Fruit fly (Drosophila melanogaster): ENCODE data around the gene eIF4H1.

The eIF4H1 gene

DNA sequence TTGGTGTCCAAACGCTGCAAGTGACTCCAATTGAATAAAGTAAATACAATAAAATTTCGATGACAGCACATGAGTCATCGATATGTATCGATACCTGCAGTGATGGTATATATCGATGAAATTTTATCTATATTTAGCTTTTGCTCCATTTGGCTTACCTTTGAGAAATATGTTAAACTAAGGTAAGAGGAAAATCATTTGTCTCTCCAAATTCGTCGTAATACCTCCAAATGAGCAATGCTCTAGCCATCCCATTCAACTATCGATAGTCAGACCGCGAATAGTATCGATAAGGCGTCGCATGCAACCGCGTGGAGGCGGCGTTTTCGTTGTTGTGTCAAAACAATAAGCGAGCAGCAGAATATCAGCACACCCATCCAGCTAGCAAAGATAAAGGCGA lies 7.2 kb upstream of the eIF4H1 start, which contains the start of the genes Cdc50 and rngo (continued):
- TF ChIP-seq MBD-R2 (GFP tag; IDR thresholded peaks at IDR 0.05) (peak; percentile 48), CG15011 (GFP tag; optimal IDR thresholded peaks at IDR 0.05) (no peak), Mes4 (GFP tag; optimal IDR thresholded peaks at IDR 0.05) (peak; percentile 27), al (GFP tag; IDR thresholded peaks at IDR 0.05) (no peak), NK7.1 (GFP tag; optimal IDR thresholded peaks at IDR 0.05) (no peak), CG9817 (tag; optimal IDR thresholded peaks at IDR 0.05) (no peak), tin (GFP tag; optimal IDR thresholded peaks at IDR 0.05) (no peak), CG18599 (GFP tag; optimal IDR thresholded peaks at IDR 0.05) (no peak), CG1647 (GFP tag; optimal IDR thresholded peaks at IDR 0.05) (no peak), Spps (tag; optimal IDR thresholded peaks at IDR 0.05) (no peak), CG42726 (GFP tag; IDR thresholded peaks at IDR 0.05; ENCODE audit: partially characterized antibody) (peak; percentile 74; the same call in 1 of the 2 replicates), dimm (GFP tag; IDR thresholded peaks at IDR 0.05) (no peak), CG11560 (tag; IDR thresholded peaks at IDR 0.05) (no peak), CG11456 (GFP tag; IDR thresholded peaks at IDR 0.05) (no peak), CG7928 (GFP tag; optimal IDR thresholded peaks at IDR 0.05) (no peak), CG7271 (tag; optimal IDR thresholded peaks at IDR 0.05) (no peak), Asciz (GFP tag; optimal IDR thresholded peaks at IDR 0.05) (no peak), CG13123 (GFP tag; optimal IDR thresholded peaks at IDR 0.05) (no peak), sens (GFP tag) (peak; percentile 93), Fer3 (tag; optimal IDR thresholded peaks at IDR 0.05) (no peak), CG7372 (GFP tag; IDR thresholded peaks at IDR 0.05) (no peak), CG8281 (tag; optimal IDR thresholded peaks at IDR 0.05) (no peak), CG2202 (tag; optimal IDR thresholded peaks at IDR 0.05) (no peak), abd-A (tag; optimal IDR thresholded peaks at IDR 0.05) (no peak), stc (GFP tag; IDR thresholded peaks at IDR 0.05) (no peak), gfzf (GFP tag; optimal IDR thresholded peaks at IDR 0.05) (peak; percentile 52), aop (GFP tag; IDR thresholded peaks at IDR 0.05) (no peak), Ada2b (GFP tag; IDR thresholded peaks at IDR 0.05) (no peak), CG12391 (tag; optimal IDR thresholded peaks at IDR 0.05) (peak; percentile 56), ERR (GFP tag; optimal IDR thresholded peaks at IDR 0.05) (no peak), ftz-f1 (GFP tag; optimal IDR thresholded peaks at IDR 0.05) (no peak), CG14710 (tag; optimal IDR thresholded peaks at IDR 0.05) (peak; percentile 92), Hand (GFP tag; optimal IDR thresholded peaks at IDR 0.05) (no peak), CG2712 (tag; optimal IDR thresholded peaks at IDR 0.05) (peak; percentile 64), Dfd (GFP tag; optimal IDR thresholded peaks at IDR 0.05) (no peak), gcm2 (GFP tag; optimal IDR thresholded peaks at IDR 0.05) (no peak), CG17829 (tag; optimal IDR thresholded peaks at IDR 0.05) (peak; percentile 37), wdn (GFP tag; IDR thresholded peaks at IDR 0.05) (no peak), CG8924 (tag; optimal IDR thresholded peaks at IDR 0.05) (peak; percentile 13), Oli (tag; optimal IDR thresholded peaks at IDR 0.05) (no peak), MESR4 (GFP tag; optimal IDR thresholded peaks at IDR 0.05) (peak; percentile 15), hth (optimal IDR thresholded peaks at IDR 0.05) (no peak), CG31365 (tag; optimal IDR thresholded peaks at IDR 0.05) (no peak), Sin3A (optimal IDR thresholded peaks at IDR 0.05) (peak; percentile 90), CG6254 (GFP tag; optimal IDR thresholded peaks at IDR 0.05) (no peak), CG3281 (GFP tag; optimal IDR thresholded peaks at IDR 0.05) (peak; percentile 33), klu (GFP tag; IDR thresholded peaks at IDR 0.05) (no peak), CG1792 (GFP tag; optimal IDR thresholded peaks at IDR 0.05) (no peak), CG1832 (GFP tag; optimal IDR thresholded peaks at IDR 0.05) (no peak), CG4282 (GFP tag; optimal IDR thresholded peaks at IDR 0.05) (no peak), CG5953 (GFP tag; IDR thresholded peaks at IDR 0.05) (no peak), CG34376 (GFP tag; optimal IDR thresholded peaks at IDR 0.05) (peak; percentile 51), CG11696 (GFP tag; IDR thresholded peaks at IDR 0.05) (no peak)
